Worm (Caenorhabditis elegans) whole organism, early embryonic: ENCODE measurements around the gene C47E8.1.

ENCODE experiments used
- ama-1 ChIP-seq: fragments of 150-350 bp; optimal IDR thresholded peaks from 2 replicates; lab custom pipeline; 2014
- ceh-13 ChIP-seq: fragments of 200-800 bp; sonication (Bioruptor generic); optimal IDR thresholded peaks from 2 replicates; lab custom pipeline; 2018; ENCODE audit warnings: mild to moderate bottlenecking, missing genetic modification characterization, missing compliant biosample characterization
- ceh-36 ChIP-seq: sonication (generic microtip); optimal IDR thresholded peaks from 2 replicates; lab custom pipeline; 2016; ENCODE audit warnings: missing genetic modification characterization, inconsistent platforms, missing compliant biosample characterization
- ets-7 ChIP-seq: sonication (generic microtip); optimal IDR thresholded peaks from 2 replicates; lab custom pipeline; 2016; ENCODE audit warnings: missing genotype, missing genetic modification characterization, missing compliant biosample characterization
- flt-1 ChIP-seq: fragments of 200-800 bp; sonication (Bioruptor generic); IDR thresholded peaks from 2 replicates; pipeline ENCODE4 v1.3.6; 2022; ENCODE audit warnings: missing genetic modification characterization, missing compliant biosample characterization
- hmbx-1 ChIP-seq: sonication (generic microtip); optimal IDR thresholded peaks from 2 replicates; lab custom pipeline; 2016; ENCODE audit warnings: mild to moderate bottlenecking, missing genetic modification characterization, missing compliant biosample characterization
- hmg-4 ChIP-seq: fragments of 200-800 bp; sonication (Bioruptor generic); optimal IDR thresholded peaks from 2 replicates; lab custom pipeline; 2018; ENCODE audit warnings: mild to moderate bottlenecking, missing genetic modification characterization, missing compliant biosample characterization
- hnd-1 ChIP-seq: sonication (generic microtip); optimal IDR thresholded peaks from 2 replicates; lab custom pipeline; 2016; ENCODE audit warnings: missing genetic modification characterization, missing compliant biosample characterization
- pes-1 ChIP-seq: fragments of 200-800 bp; sonication (Bioruptor generic); IDR thresholded peaks from 2 replicates; pipeline ENCODE4 v1.3.6; 2022; ENCODE audit warnings: missing genetic modification reagents, missing genetic modification characterization, missing compliant biosample characterization
- sea-1 ChIP-seq: fragments of 200-800 bp; sonication (Bioruptor generic); conservative IDR thresholded peaks from 2 replicates; pipeline ENCODE4 v1.3.6; 2022; ENCODE audit warnings: missing genetic modification characterization, missing compliant biosample characterization
- tbx-11 ChIP-seq: fragments of 200-800 bp; sonication (Bioruptor generic); IDR thresholded peaks from 2 replicates; pipeline ENCODE4 v1.3.6; 2022; ENCODE audit warnings: missing genetic modification characterization, missing compliant biosample characterization
- tbx-37 ChIP-seq: fragments of 200-800 bp; sonication (Bioruptor generic); conservative IDR thresholded peaks from 2 replicates; pipeline ENCODE4 v1.3.6; 2022; ENCODE audit warnings: missing genetic modification reagents, missing genetic modification characterization, missing compliant biosample characterization

- TF ChIP-seq ceh-36 (tag; lab: Kevin White, UChicago) (no peak), hnd-1 (tag; lab: Kevin White, UChicago) (no peak), hmg-4 (GFP tag; lab: Kevin White, UChicago) (no peak), sea-1 (GFP tag; lab: Robert Waterston, UW) (no peak), pes-1 (GFP tag; lab: Robert Waterston, UW) (no peak), ets-7 (tag; lab: Kevin White, UChicago) (no peak), ceh-13 (GFP tag; lab: Kevin White, UChicago) (no peak), tbx-37 (GFP tag; lab: Robert Waterston, UW) (no peak), tbx-11 (no peak), flt-1 (GFP tag; lab: Robert Waterston, UW) (no peak), ama-1 (lab: Kevin White, UChicago) (no peak), hmbx-1 (tag; lab: Kevin White, UChicago) (no peak)
Measured at ce11 chrV:14660608-14661355, 5.0 kb upstream of the C47E8.1 start, which contains the start of gene srh-17.
